Fruit fly (Drosophila melanogaster): ENCODE measurements around the gene CG18249.

Gene CG18249

DNA sequence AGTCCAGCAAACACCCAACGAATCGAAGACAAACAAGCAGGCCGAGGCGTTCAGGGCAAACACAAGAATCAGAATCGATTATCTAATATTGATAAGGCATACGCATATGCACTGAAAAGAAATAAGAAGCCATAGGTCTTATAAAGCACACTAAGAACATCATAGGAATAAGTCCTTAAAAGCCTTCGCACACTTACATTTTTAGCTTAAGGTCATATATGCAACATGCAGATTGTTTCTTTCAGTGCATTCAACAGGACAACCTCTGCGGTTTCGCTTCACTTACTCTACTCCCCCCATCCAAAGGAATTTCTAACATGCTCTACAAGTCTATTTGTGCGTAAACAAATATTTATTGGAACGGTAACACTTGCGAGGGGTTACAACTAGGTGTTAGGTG, 7.4 kb upstream of the CG18249 start (continued):
- peak; percentile 45 for TF ChIP-seq nerfin-1 (tag; optimal IDR thresholded peaks at IDR 0.05)
- no peak for TF ChIP-seq schlank (tag; optimal IDR thresholded peaks at IDR 0.05)
- TF ChIP-seq pfk (GFP tag; optimal IDR thresholded peaks at IDR 0.05) = no peak
- no peak for TF ChIP-seq CkIIα-i1 (GFP tag; IDR thresholded peaks at IDR 0.05)
- peak; percentile 81 for TF ChIP-seq CG9727 (GFP tag; optimal IDR thresholded peaks at IDR 0.05)
- TF ChIP-seq gfzf (GFP tag; optimal IDR thresholded peaks at IDR 0.05) = no peak
- peak; percentile 59 for TF ChIP-seq CG6254 (GFP tag; optimal IDR thresholded peaks at IDR 0.05)
- no peak for TF ChIP-seq prd (optimal IDR thresholded peaks at IDR 0.05)
- TF ChIP-seq prd (GFP tag; IDR thresholded peaks at IDR 0.05) = peak; percentile 86
- TF ChIP-seq CG11695 (GFP tag; IDR thresholded peaks at IDR 0.05) = peak; percentile 38; the same call in 1 of the 3 replicates
- TF ChIP-seq zfh2 (GFP tag; optimal IDR thresholded peaks at IDR 0.05) = no peak
- TF ChIP-seq slp2 (GFP tag; optimal IDR thresholded peaks at IDR 0.05) = peak; percentile 41
- no peak for TF ChIP-seq MTF-1 (GFP tag; optimal IDR thresholded peaks at IDR 0.05; ENCODE audit: borderline replicate concordance)
- TF ChIP-seq sisA (GFP tag; IDR thresholded peaks at IDR 0.05) = peak; percentile 60
- TF ChIP-seq NFAT (GFP tag; IDR thresholded peaks at IDR 0.05) = no peak
- peak; percentile 72 for TF ChIP-seq CG15696 (tag; optimal IDR thresholded peaks at IDR 0.05)
- TF ChIP-seq slou (GFP tag; optimal IDR thresholded peaks at IDR 0.05) = no peak
- TF ChIP-seq Sin3A (optimal IDR thresholded peaks at IDR 0.05) = no peak
- TF ChIP-seq CG14965 (GFP tag; optimal IDR thresholded peaks at IDR 0.05; ENCODE audit: borderline replicate concordance) = no peak
- no peak for TF ChIP-seq CG12744 (GFP tag; optimal IDR thresholded peaks at IDR 0.05)
- 0 out of 2 replicates have a peak, but pooled peaks have one; percentile 40 for TF ChIP-seq CG11696 (GFP tag; IDR thresholded peaks at IDR 0.05)
- TF ChIP-seq gcm (GFP tag; optimal IDR thresholded peaks at IDR 0.05) = no peak
- peak; percentile 64 for TF ChIP-seq CG31441 (GFP tag; IDR thresholded peaks at IDR 0.05)
- TF ChIP-seq bcd (GFP tag; optimal IDR thresholded peaks at IDR 0.05) = peak; percentile 23
- TF ChIP-seq CG3847 (GFP tag; IDR thresholded peaks at IDR 0.05) = no peak
- TF ChIP-seq rib (GFP tag; IDR thresholded peaks at IDR 0.05) = no peak
- TF ChIP-seq Abd-B (GFP tag; optimal IDR thresholded peaks at IDR 0.05) = peak; percentile 17
- TF ChIP-seq Myb (GFP tag; optimal IDR thresholded peaks at IDR 0.05) = peak; percentile 46
- TF ChIP-seq gt (GFP tag; IDR thresholded peaks at IDR 0.05) = no peak
- TF ChIP-seq CG9437 (GFP tag; optimal IDR thresholded peaks at IDR 0.05) = peak; percentile 30
- TF ChIP-seq HmgZ (tag; optimal IDR thresholded peaks at IDR 0.05) = no peak
- TF ChIP-seq eve (GFP tag; optimal IDR thresholded peaks at IDR 0.05) = no peak
- no peak for TF ChIP-seq Dref (GFP tag; IDR thresholded peaks at IDR 0.05)
- peak; percentile 38 for TF ChIP-seq Hr3 (GFP tag; optimal IDR thresholded peaks at IDR 0.05)
- TF ChIP-seq insv (GFP tag; optimal IDR thresholded peaks at IDR 0.05) = no peak
- TF ChIP-seq CG12104 (GFP tag; optimal IDR thresholded peaks at IDR 0.05) = peak; percentile 21
- no peak for TF ChIP-seq CG6683 (GFP tag; optimal IDR thresholded peaks at IDR 0.05)
- no peak for TF ChIP-seq BEAF-32 (GFP tag; optimal IDR thresholded peaks at IDR 0.05)

DNA sequence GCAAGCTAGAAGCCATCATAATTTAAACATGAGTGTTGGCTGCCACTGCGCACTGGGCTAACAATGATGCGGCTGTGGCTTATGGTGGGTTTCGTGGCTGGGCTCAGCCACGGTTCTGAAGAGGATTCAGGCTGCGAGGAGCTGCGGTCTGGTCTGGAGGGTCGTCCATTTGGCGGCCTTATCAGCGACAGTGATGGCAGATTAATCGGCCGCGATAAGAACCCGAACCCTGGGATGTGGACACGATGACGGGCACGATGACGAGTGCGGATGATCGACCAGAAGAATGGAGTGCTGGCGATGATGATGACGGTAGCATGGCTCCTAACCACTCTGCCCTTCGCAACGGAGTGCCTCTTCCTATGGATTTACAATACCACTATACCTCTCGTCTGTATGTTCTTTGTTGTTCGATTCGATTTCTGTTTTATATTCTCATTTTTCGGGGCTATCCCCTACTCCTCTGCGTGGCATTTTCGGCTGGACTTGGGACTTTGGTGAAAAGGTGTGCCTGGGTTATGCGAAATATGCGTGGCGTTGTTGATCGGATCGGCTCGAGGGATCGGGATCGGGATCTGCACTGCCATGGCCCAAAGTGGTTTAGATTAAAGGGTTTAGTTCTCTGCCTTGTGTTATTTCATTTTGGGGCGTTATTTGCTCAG, 4.3 kb upstream of the CG18249 start:
- peak; percentile 98 for TF ChIP-seq grn (GFP tag; optimal IDR thresholded peaks at IDR 0.05)
- no peak for TF ChIP-seq fru (optimal IDR thresholded peaks at IDR 0.05)
- peak; percentile 47 for TF ChIP-seq Deaf1 (tag; optimal IDR thresholded peaks at IDR 0.05)
